Worm (Caenorhabditis elegans): ENCODE results near the gene unc-64.
A peak's percentile ranks its signal among the peaks of the same experiment; 100 is the strongest.

The unc-64 gene

DNA sequence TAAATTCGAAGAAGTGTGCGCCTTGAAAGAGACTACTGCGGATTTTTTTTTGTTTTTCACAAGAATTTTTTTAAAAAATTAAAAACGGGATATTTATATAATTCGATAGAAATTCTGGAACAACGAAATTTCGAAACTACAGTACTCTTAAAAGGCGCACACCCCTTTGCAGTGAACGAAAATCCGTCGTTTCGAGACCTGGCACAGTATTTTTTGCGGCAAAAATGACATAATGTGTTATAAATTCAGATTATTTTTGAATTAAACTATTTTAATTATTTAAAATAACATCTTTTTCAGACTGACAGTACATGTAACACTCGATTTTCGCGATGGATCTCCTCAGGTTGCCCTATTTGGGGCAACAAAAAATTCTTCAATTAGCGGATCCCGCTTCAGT lies 14.1 kb upstream of the unc-64 start, which contains the start of gene F56A8.4:
TSS of gene F56A8.4 (plus strand) at position 301 of the 400 bp plus-strand sequence.
- TF ChIP-seq mdl-1 (tag; optimal IDR thresholded peaks at IDR 0.05) = no peak

DNA sequence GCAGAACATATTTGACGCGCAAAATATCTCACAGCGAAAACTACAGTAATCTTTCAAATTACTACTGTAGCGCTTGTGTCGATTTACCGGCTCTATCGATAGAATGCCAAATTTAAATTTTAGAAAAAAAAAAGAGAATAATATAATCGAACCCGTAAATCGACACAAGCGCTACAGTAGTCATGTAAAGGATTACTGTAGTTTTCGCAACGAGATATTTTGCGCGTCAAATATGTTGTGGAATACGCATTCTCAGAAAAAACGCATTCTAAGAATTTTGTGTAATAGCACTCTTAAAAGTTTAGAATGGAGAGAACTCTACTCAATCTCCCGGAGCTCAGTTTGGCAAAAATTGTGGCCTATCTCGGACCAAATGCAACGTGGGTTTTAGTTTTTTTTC lies 11.5 kb upstream of the unc-64 start, which contains the start of gene F56A8.5:
TSS of gene F56A8.5 (plus strand) at position 301 of the 400 bp plus-strand sequence.
- no peak for TF ChIP-seq unc-39 (tag; optimal IDR thresholded peaks at IDR 0.05)
- TF ChIP-seq lin-39 (tag; optimal IDR thresholded peaks at IDR 0.05) = no peak
- TF ChIP-seq nhr-76 (tag; optimal IDR thresholded peaks at IDR 0.05) = no peak
- TF ChIP-seq egl-5 (tag; optimal IDR thresholded peaks at IDR 0.05) = no peak
- no peak for TF ChIP-seq skn-1 (tag; optimal IDR thresholded peaks at IDR 0.05)
- TF ChIP-seq nhr-23 (tag; optimal IDR thresholded peaks at IDR 0.05) = no peak
- no peak for TF ChIP-seq egl-27 (tag; optimal IDR thresholded peaks at IDR 0.05)
- TF ChIP-seq daf-12 (tag; optimal IDR thresholded peaks at IDR 0.05) = no peak
- TF ChIP-seq nfya-1 (tag; optimal IDR thresholded peaks at IDR 0.05; ENCODE audit: insufficient read depth) = no peak
- TF ChIP-seq mml-1 (tag; optimal IDR thresholded peaks at IDR 0.05) = no peak
- TF ChIP-seq R02D3.7 (tag; optimal IDR thresholded peaks at IDR 0.05) = no peak

DNA sequence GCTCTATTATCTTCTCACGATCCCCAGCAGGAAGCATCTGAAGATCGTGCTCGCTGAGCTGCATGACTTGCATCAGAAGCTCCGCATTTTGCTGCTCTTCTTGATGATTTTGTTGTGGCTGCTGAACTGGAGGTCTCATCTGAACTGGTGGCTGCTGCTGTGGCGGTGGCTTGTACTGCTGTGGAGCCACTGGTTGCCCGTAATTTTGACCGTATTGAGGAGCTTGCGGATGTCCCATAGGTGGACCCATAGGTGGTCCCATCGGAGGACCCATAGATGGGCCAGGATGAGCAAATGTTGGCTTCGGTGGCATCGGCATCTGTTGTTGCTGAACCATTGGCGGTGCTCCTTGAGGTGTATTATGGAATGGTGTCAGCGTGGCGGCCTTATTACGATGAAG lies 10.0 kb upstream of the unc-64 start:
- no peak for TF ChIP-seq fkh-2 (tag; optimal IDR thresholded peaks at IDR 0.05)
- TF ChIP-seq lin-39 (tag; optimal IDR thresholded peaks at IDR 0.05) = no peak
- TF ChIP-seq lin-15B (tag; optimal IDR thresholded peaks at IDR 0.05) = no peak
- TF ChIP-seq nhr-77 (tag; optimal IDR thresholded peaks at IDR 0.05) = no peak
- no peak for TF ChIP-seq unc-39 (tag; optimal IDR thresholded peaks at IDR 0.05)
- no peak for TF ChIP-seq ceh-9 (tag; optimal IDR thresholded peaks at IDR 0.05)
- no peak for TF ChIP-seq sea-2 (GFP tag; optimal IDR thresholded peaks at IDR 0.05)
- TF ChIP-seq mml-1 (tag; optimal IDR thresholded peaks at IDR 0.05) = no peak

DNA sequence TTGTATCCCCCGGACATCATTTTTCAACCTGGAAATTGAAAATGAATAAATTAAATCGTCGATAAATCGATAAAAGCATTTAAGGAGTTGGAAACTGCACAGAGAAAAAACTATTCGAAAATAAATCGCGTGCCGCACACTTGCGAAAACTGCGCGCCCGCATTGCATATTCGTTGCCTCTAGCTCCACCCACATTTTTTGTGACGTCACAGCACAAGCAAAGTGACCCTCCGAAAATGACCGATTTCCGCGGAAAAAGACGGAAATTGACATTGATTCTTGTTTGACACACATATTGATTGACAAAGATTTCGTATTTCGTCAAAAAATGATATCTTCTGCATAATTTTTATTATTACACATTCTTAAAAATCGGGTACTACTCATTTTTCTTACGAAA lies 8.2 kb upstream of the unc-64 start, which contains the start of gene cpf-2:
TSS of gene cpf-2 (minus strand) at position 28 of the 400 bp plus-strand sequence.
- no peak for TF ChIP-seq ama-1 (optimal IDR thresholded peaks at IDR 0.05)
- TF ChIP-seq ceh-28 (tag; optimal IDR thresholded peaks at IDR 0.05) = peak; percentile 78
- TF ChIP-seq ceh-16 (tag; optimal IDR thresholded peaks at IDR 0.05) = no peak
- peak; percentile 2 for TF ChIP-seq jun-1 (tag; optimal IDR thresholded peaks at IDR 0.05)
- peak; percentile 65 for TF ChIP-seq lin-15B (tag; optimal IDR thresholded peaks at IDR 0.05)
- TF ChIP-seq nhr-23 (tag; optimal IDR thresholded peaks at IDR 0.05) = peak; percentile 62
- TF ChIP-seq nhr-25 (tag; optimal IDR thresholded peaks at IDR 0.05) = peak; percentile 36
- TF ChIP-seq mml-1 (tag; optimal IDR thresholded peaks at IDR 0.05) = no peak
- peak; percentile 66 for TF ChIP-seq tbx-2 (tag; optimal IDR thresholded peaks at IDR 0.05)
- peak; percentile 63 for TF ChIP-seq R02D3.7 (tag; optimal IDR thresholded peaks at IDR 0.05)
- TF ChIP-seq egl-27 (tag; optimal IDR thresholded peaks at IDR 0.05) = no peak
- peak; percentile 75 for TF ChIP-seq nfya-1 (tag; optimal IDR thresholded peaks at IDR 0.05; ENCODE audit: insufficient read depth)
- no peak for TF ChIP-seq elt-1 (tag; optimal IDR thresholded peaks at IDR 0.05)
- peak; percentile 79 for TF ChIP-seq nhr-43 (tag; optimal IDR thresholded peaks at IDR 0.05; ENCODE audit: poor library complexity, severe bottlenecking)
- peak; percentile 17 for TF ChIP-seq snpc-4 (tag; optimal IDR thresholded peaks at IDR 0.05)
- no peak for TF ChIP-seq daf-12 (tag; optimal IDR thresholded peaks at IDR 0.05)
- TF ChIP-seq ztf-11 (tag; optimal IDR thresholded peaks at IDR 0.05) = no peak
- peak; percentile 39 for TF ChIP-seq ceh-82 (tag; optimal IDR thresholded peaks at IDR 0.05)
- TF ChIP-seq pha-4 (tag; optimal IDR thresholded peaks at IDR 0.05) = peak; percentile 68
- no peak for TF ChIP-seq nhr-67 (tag; optimal IDR thresholded peaks at IDR 0.05)
- peak; percentile 96 for TF ChIP-seq hmg-11 (tag; optimal IDR thresholded peaks at IDR 0.05)
- peak; percentile 43 for TF ChIP-seq elt-2 (tag; optimal IDR thresholded peaks at IDR 0.05)
- TF ChIP-seq lsy-12 (tag; optimal IDR thresholded peaks at IDR 0.05) = peak; percentile 50

DNA sequence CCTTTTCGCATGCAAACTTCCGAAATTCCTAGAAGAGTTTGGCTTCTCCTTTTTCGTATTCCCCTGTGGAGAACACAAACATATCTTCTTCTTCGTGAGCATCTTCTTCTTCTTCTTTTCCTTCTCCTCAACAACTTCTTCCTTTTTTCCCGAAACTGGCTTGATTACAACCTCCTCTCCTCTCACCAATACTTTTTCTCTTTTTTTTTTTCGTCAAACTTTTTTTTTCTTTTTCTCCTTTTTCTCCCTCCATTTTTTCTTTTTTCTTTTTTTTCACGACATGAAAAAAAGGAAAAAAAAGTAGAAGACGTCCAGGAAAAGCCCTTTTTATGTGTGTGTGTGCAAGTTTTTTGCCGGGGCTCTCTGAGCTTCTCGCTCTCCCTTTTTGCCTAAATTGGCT lies 6.2 kb upstream of the unc-64 start:
- TF ChIP-seq lin-39 (tag; optimal IDR thresholded peaks at IDR 0.05) (peak; percentile 23), elt-3 (tag; optimal IDR thresholded peaks at IDR 0.05) (no peak), fkh-10 (GFP tag; optimal IDR thresholded peaks at IDR 0.05) (peak; percentile 62), nfya-1 (tag; optimal IDR thresholded peaks at IDR 0.05; ENCODE audit: insufficient read depth) (peak; percentile 64)

All from whole organism, L3 larva.